Fruit fly (Drosophila melanogaster): ENCODE results near the gene Asciz.

dm6 chr3L:3121769-3122432 is 44.1 kb downstream of the Asciz start:
- TF ChIP-seq psq (optimal IDR thresholded peaks at IDR 0.05) (no peak), Sin3A (optimal IDR thresholded peaks at IDR 0.05) (no peak), insv (optimal IDR thresholded peaks at IDR 0.05) (no peak)

Measured in Kc167 (cell line).